Fruit fly (Drosophila melanogaster) whole organism, embryonic: ENCODE data around the gene AP-1mu.

Experiments used
- Blimp-1 ChIP-seq: fragments of 200-800 bp; sonication (Bioruptor generic); optimal IDR thresholded peaks from 3 replicates; lab custom pipeline; 2018; ENCODE audit warnings: missing biosample characterization, missing genetic modification characterization, mild to moderate bottlenecking, moderate library complexity, missing genetic modification reagents
- CG10147 ChIP-seq: fragments of 200-800 bp; sonication (Bioruptor generic); optimal IDR thresholded peaks from 2 replicates; lab custom pipeline; 2019; ENCODE audit warnings: missing biosample characterization, mild to moderate bottlenecking, missing genetic modification characterization, moderate library complexity
- CG10565 ChIP-seq: fragments of 200-800 bp; sonication (Bioruptor generic); optimal IDR thresholded peaks from 3 replicates; lab custom pipeline; 2016; ENCODE audit warnings: missing biosample characterization, mild to moderate bottlenecking, missing genetic modification characterization
- CG12299 ChIP-seq: fragments of 200-800 bp; sonication (Bioruptor generic); optimal IDR thresholded peaks from 2 replicates; lab custom pipeline; 2018; ENCODE audit warnings: missing biosample characterization, mild to moderate bottlenecking, missing genetic modification characterization
- CG14965 ChIP-seq: fragments of 200-800 bp; sonication (Bioruptor generic); optimal IDR thresholded peaks from 2 replicates; lab custom pipeline; 2016; ENCODE audit warnings: missing biosample characterization, missing genetic modification characterization, borderline replicate concordance
- CG17802 ChIP-seq: fragments of 200-800 bp; sonication (Bioruptor generic); optimal IDR thresholded peaks from 2 replicates; lab custom pipeline; 2018; ENCODE audit warnings: missing biosample characterization, mild to moderate bottlenecking, missing genetic modification characterization, moderate library complexity
- CG17912 ChIP-seq: fragments of 200-800 bp; sonication (Bioruptor generic); optimal IDR thresholded peaks from 2 replicates; lab custom pipeline; 2018; ENCODE audit warnings: missing biosample characterization, mild to moderate bottlenecking, missing genetic modification characterization
- CG2116 ChIP-seq: fragments of 200-800 bp; sonication (Bioruptor generic); optimal IDR thresholded peaks from 3 replicates; lab custom pipeline; 2018; ENCODE audit warnings: missing biosample characterization, mild to moderate bottlenecking, missing genetic modification characterization
- CG30403 ChIP-seq: fragments of 200-800 bp; sonication (Bioruptor generic); optimal IDR thresholded peaks from 3 replicates; lab custom pipeline; 2016; ENCODE audit warnings: missing biosample characterization, missing genetic modification characterization
- CG31441 ChIP-seq: fragments of 200-800 bp; sonication (Bioruptor generic); IDR thresholded peaks from 2 replicates; pipeline ENCODE4 v1.3.6; 2022; ENCODE audit warnings: missing biosample characterization, missing genetic modification characterization
- CG4707 ChIP-seq: fragments of 200-800 bp; sonication (Bioruptor generic); optimal IDR thresholded peaks from 2 replicates; lab custom pipeline; 2018; ENCODE audit warnings: missing biosample characterization, mild to moderate bottlenecking, missing genetic modification characterization, moderate library complexity
- CG6683 ChIP-seq: fragments of 200-800 bp; sonication (Bioruptor generic); optimal IDR thresholded peaks from 2 replicates; lab custom pipeline; 2017; ENCODE audit warnings: missing biosample characterization, mild to moderate bottlenecking, missing genetic modification characterization, missing genetic modification reagents
- CG6854 ChIP-seq: fragments of 200-800 bp; sonication (Bioruptor generic); optimal IDR thresholded peaks from 3 replicates; lab custom pipeline; 2017; ENCODE audit warnings: missing biosample characterization, mild to moderate bottlenecking, missing genetic modification characterization
- CG7928 ChIP-seq: fragments of 200-800 bp; sonication (Bioruptor generic); optimal IDR thresholded peaks from 2 replicates; lab custom pipeline; 2017; ENCODE audit warnings: missing biosample characterization, mild to moderate bottlenecking, missing genetic modification characterization
- CG9817 ChIP-seq: fragments of 200-800 bp; sonication (Bioruptor generic); optimal IDR thresholded peaks from 2 replicates; lab custom pipeline; 2018; ENCODE audit warnings: missing biosample characterization, mild to moderate bottlenecking, missing genetic modification characterization, moderate library complexity
- CG9876 ChIP-seq: fragments of 200-800 bp; sonication (Bioruptor generic); optimal IDR thresholded peaks from 2 replicates; lab custom pipeline; 2016; ENCODE audit warnings: missing biosample characterization, missing genetic modification characterization
- D ChIP-seq, 2 experiments: fragments of 200-800 bp in 1 of 2; fragments of >200 bp in 1 of 2; sonication (Bioruptor generic) in 1 of 2; optimal IDR thresholded peaks; 2 replicates in 1 of 2; 3 replicates in 1 of 2; lab custom pipeline; 2017; ENCODE audit warnings: mild to moderate bottlenecking in 1 of 2, missing biosample characterization in 1 of 2, missing genetic modification characterization in 1 of 2, missing genetic modification reagents in 1 of 2
- Deaf1 ChIP-seq: fragments of 200-800 bp; optimal IDR thresholded peaks from 3 replicates; lab custom pipeline; 2019; ENCODE audit warnings: missing biosample characterization, mild to moderate bottlenecking, missing genetic modification characterization, moderate library complexity
- HmgZ ChIP-seq: fragments of 200-800 bp; sonication (Bioruptor generic); optimal IDR thresholded peaks from 2 replicates; lab custom pipeline; 2018; ENCODE audit warnings: missing biosample characterization, mild to moderate bottlenecking, missing genetic modification characterization
- Hsf ChIP-seq: fragments of 200-800 bp; sonication (Bioruptor generic); optimal IDR thresholded peaks from 3 replicates; lab custom pipeline; 2016; ENCODE audit warnings: missing biosample characterization, missing genetic modification characterization
- Jarid2 ChIP-seq: fragments of 200-800 bp; sonication (Bioruptor generic); optimal IDR thresholded peaks from 3 replicates; lab custom pipeline; 2017; ENCODE audit warnings: mild to moderate bottlenecking, missing biosample characterization, missing genetic modification reagents, missing genetic modification characterization
- Med ChIP-seq: fragments of 200-800 bp; sonication (Bioruptor generic); peaks from one replicate; lab custom pipeline; 2016; ENCODE audit warnings: missing biosample characterization, missing genetic modification characterization, mild to moderate bottlenecking, inconsistent platforms, moderate library complexity
- Nf-YB ChIP-seq: fragments of 200-800 bp; sonication (Bioruptor generic); optimal IDR thresholded peaks from 3 replicates; lab custom pipeline; 2019; ENCODE audit warnings: missing biosample characterization, mild to moderate bottlenecking, missing genetic modification characterization, moderate library complexity
- Scr ChIP-seq: fragments of 200-800 bp; sonication (Bioruptor generic); IDR thresholded peaks from 2 replicates; pipeline ENCODE4 v1.3.6; 2022; ENCODE audit warnings: missing biosample characterization, missing genetic modification characterization; ENCODE audit not compliant: partially characterized antibody
- Vsx1 ChIP-seq: fragments of 200-800 bp; sonication (Bioruptor generic); optimal IDR thresholded peaks from 2 replicates; lab custom pipeline; 2017; ENCODE audit warnings: missing biosample characterization, mild to moderate bottlenecking, missing genetic modification characterization, missing genetic modification reagents
- YL-1 ChIP-seq: fragments of 200-800 bp; sonication (Bioruptor generic); optimal IDR thresholded peaks from 3 replicates; lab custom pipeline; 2017; ENCODE audit warnings: missing biosample characterization, mild to moderate bottlenecking, missing genetic modification characterization
- al ChIP-seq: fragments of 200-800 bp; sonication (Bioruptor generic); IDR thresholded peaks from 2 replicates; pipeline ENCODE4 v1.3.6; 2022; ENCODE audit warnings: missing biosample characterization, missing genetic modification characterization
- ap ChIP-seq: fragments of 200-800 bp; sonication (Bioruptor generic); IDR thresholded peaks from 2 replicates; pipeline ENCODE4 v1.3.6; 2022; ENCODE audit warnings: missing biosample characterization, missing genetic modification characterization
- bbx ChIP-seq: fragments of 200-800 bp; sonication (Bioruptor generic); IDR thresholded peaks from 2 replicates; pipeline ENCODE4 v1.3.6; 2022; ENCODE audit warnings: missing biosample characterization, missing genetic modification characterization; ENCODE audit not compliant: partially characterized antibody
- chif ChIP-seq, 2 experiments: fragments of 200-800 bp; sonication (Bioruptor generic); optimal IDR thresholded peaks; 3 replicates each; lab custom pipeline; 2016; ENCODE audit warnings: missing biosample characterization in 2 of 2, missing genetic modification characterization in 2 of 2
- chn ChIP-seq: fragments of 200-800 bp; sonication (Bioruptor generic); optimal IDR thresholded peaks from 2 replicates; lab custom pipeline; 2016; ENCODE audit warnings: missing biosample characterization, missing genetic modification characterization
- gcm2 ChIP-seq: fragments of 200-800 bp; sonication (Bioruptor generic); optimal IDR thresholded peaks from 2 replicates; lab custom pipeline; 2016; ENCODE audit warnings: missing biosample characterization, missing genetic modification characterization
- hbn ChIP-seq: fragments of 200-800 bp; sonication (Bioruptor generic); IDR thresholded peaks from 2 replicates; pipeline ENCODE4 v1.3.6; 2022; ENCODE audit warnings: missing biosample characterization, missing genetic modification characterization; ENCODE audit not compliant: partially characterized antibody
- kah ChIP-seq: fragments of 200-800 bp; sonication (Bioruptor generic); optimal IDR thresholded peaks from 2 replicates; lab custom pipeline; 2018; ENCODE audit warnings: missing biosample characterization, mild to moderate bottlenecking, missing genetic modification characterization
- ken ChIP-seq: fragments of 200-800 bp; sonication (Bioruptor generic); IDR thresholded peaks from 3 replicates; pipeline ENCODE4 v1.3.6; 2022; ENCODE audit warnings: missing biosample characterization, missing genetic modification characterization
- mld ChIP-seq: fragments of 200-800 bp; sonication (Bioruptor generic); IDR thresholded peaks from 3 replicates; pipeline ENCODE4 v1.3.6; 2022; ENCODE audit warnings: missing biosample characterization, missing genetic modification characterization; ENCODE audit not compliant: partially characterized antibody
- pan ChIP-seq, 4 experiments: fragments of >200 bp in 3 of 4; fragments of 200-800 bp in 1 of 4; sonication (Bioruptor generic) in 1 of 4; optimal IDR thresholded peaks in 3 of 4; IDR thresholded peaks in 1 of 4; 2 replicates each; pipeline versions ENCODE4 v1.3.6 to Lab custom; 2017 to 2022; ENCODE audit warnings: missing biosample characterization in 2 of 4, missing genetic modification characterization in 2 of 4, mixed read lengths in 1 of 4
- run ChIP-seq: fragments of 200-800 bp; sonication (Bioruptor generic); optimal IDR thresholded peaks from 3 replicates; lab custom pipeline; 2018; ENCODE audit warnings: missing biosample characterization, mild to moderate bottlenecking, missing genetic modification characterization
- sim ChIP-seq: fragments of 200-800 bp; sonication (Bioruptor generic); IDR thresholded peaks from 2 replicates; pipeline ENCODE4 v1.3.6; 2022; ENCODE audit warnings: missing biosample characterization, missing genetic modification characterization
- sr ChIP-seq: fragments of 200-800 bp; sonication (Bioruptor generic); IDR thresholded peaks from 3 replicates; pipeline ENCODE4 v1.3.6; 2022; ENCODE audit warnings: missing biosample characterization, missing genetic modification characterization
- tap ChIP-seq: fragments of 200-800 bp; optimal IDR thresholded peaks from 3 replicates; lab custom pipeline; 2019; ENCODE audit warnings: missing biosample characterization, mild to moderate bottlenecking, missing genetic modification characterization, moderate library complexity
- tll ChIP-seq, 2 experiments: fragments of 200-800 bp in 1 of 2; fragments of >200 bp in 1 of 2; sonication (Bioruptor generic) in 1 of 2; optimal IDR thresholded peaks; 2 replicates each; lab custom pipeline; 2017 to 2019; ENCODE audit warnings: missing biosample characterization in 2 of 2, missing genetic modification characterization in 2 of 2, mild to moderate bottlenecking in 1 of 2, moderate library complexity in 1 of 2
- tup ChIP-seq: fragments of 200-800 bp; sonication (Bioruptor generic); optimal IDR thresholded peaks from 2 replicates; lab custom pipeline; 2016; ENCODE audit warnings: missing biosample characterization, mild to moderate bottlenecking, missing genetic modification characterization, moderate library complexity
- vnd ChIP-seq: fragments of 200-800 bp; sonication (Bioruptor generic); IDR thresholded peaks from 3 replicates; pipeline ENCODE4 v1.3.6; 2022; ENCODE audit warnings: missing biosample characterization, missing genetic modification characterization; ENCODE audit not compliant: partially characterized antibody
- zen2 ChIP-seq: fragments of 200-800 bp; sonication (Bioruptor generic); IDR thresholded peaks from 3 replicates; pipeline ENCODE4 v1.3.6; 2022; ENCODE audit warnings: missing biosample characterization, missing genetic modification characterization; ENCODE audit not compliant: partially characterized antibody

Gene AP-1mu

DNA sequence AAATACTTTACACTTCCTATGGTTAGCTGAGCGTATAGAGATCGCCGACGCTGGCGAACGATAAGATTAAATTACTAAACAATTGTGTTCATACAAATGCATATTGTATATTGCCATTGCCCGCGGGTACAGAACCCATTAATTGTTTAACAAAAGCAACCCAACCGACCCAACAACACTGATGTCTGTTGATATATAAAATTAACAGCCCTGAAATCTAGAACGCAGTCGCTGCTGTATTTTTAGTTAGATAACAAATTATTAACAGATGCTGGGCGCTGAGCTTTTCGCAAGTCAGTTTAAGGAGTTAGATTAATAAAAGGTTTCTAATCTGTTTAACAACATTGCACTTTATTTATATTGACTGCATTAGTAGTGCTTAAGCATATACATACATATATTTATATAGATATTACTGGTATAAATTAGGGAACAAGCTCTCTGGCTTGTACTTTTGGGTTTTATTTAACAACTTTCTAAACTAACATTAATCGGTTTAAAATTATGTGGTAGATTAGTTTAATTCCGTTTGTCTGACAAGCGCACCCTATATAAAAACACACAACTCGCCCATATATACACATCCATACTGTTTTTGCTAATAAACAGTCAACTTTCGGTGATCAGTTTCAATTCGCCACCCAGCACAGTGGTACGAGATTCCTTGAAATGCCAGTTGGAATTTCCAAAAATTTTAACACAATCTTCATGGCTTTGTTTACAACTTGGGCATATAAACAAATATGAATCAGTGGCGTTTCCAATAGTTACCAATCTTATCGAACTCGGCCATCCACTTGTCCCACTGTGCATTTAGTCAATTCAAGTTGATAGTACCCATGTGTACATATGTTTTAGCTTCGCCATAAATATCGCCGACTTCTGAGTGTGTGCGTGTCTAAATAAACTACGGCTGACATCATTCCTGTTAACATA, 31.1 kb downstream of the AP-1mu start (continued):
- TF ChIP-seq Deaf1 (tag; lab: Kevin White, UChicago): peak; percentile 66
- TF ChIP-seq CG9876 (GFP tag; lab: Kevin White, UChicago): peak; percentile 68
- TF ChIP-seq Scr (GFP tag; lab: Robert Waterston, UW): no peak
- TF ChIP-seq al (GFP tag; lab: Robert Waterston, UW): peak; percentile 92
- TF ChIP-seq sim: no peak
- no peak for TF ChIP-seq Vsx1 (GFP tag; lab: Kevin White, UChicago)
- peak; percentile 83 for TF ChIP-seq Blimp-1 (GFP tag; lab: Kevin White, UChicago)
- TF ChIP-seq bbx (GFP tag; lab: Robert Waterston, UW): no peak; the same call in 1 of the 2 replicates
- TF ChIP-seq run (tag; lab: Kevin White, UChicago): peak; percentile 52
- TF ChIP-seq ken (GFP tag; lab: Robert Waterston, UW): peak; percentile 79; the same call in 2 of the 3 replicates
- no peak for TF ChIP-seq tll (GFP tag; optimal IDR thresholded peaks at IDR 0.05; lab: Kevin White, UChicago)
- 0 out of 3 replicates have a peak, but pooled peaks have one; percentile 23 for TF ChIP-seq vnd
- peak; percentile 84 for TF ChIP-seq CG10147 (GFP tag; lab: Kevin White, UChicago)
- no peak for TF ChIP-seq CG17912 (GFP tag; lab: Kevin White, UChicago)
- peak; percentile 66 for TF ChIP-seq CG12299 (tag; lab: Kevin White, UChicago)
- no peak for TF ChIP-seq hbn (GFP tag; lab: Robert Waterston, UW)
- no peak for TF ChIP-seq D (optimal IDR thresholded peaks at IDR 0.05; lab: Kevin White, UChicago)
- TF ChIP-seq D (GFP tag; optimal IDR thresholded peaks at IDR 0.05; lab: Kevin White, UChicago): peak; percentile 67
- peak; percentile 58 for TF ChIP-seq kah
- TF ChIP-seq CG6683 (GFP tag; lab: Kevin White, UChicago): peak; percentile 86
- TF ChIP-seq HmgZ (tag; lab: Kevin White, UChicago): peak; percentile 90
- TF ChIP-seq CG17802: peak; percentile 64
- peak; percentile 51 for TF ChIP-seq gcm2 (GFP tag; lab: Kevin White, UChicago)
- peak; percentile 90 for TF ChIP-seq CG9817 (tag; lab: Kevin White, UChicago)
- peak; percentile 100 for TF ChIP-seq Med (GFP tag; lab: Kevin White, UChicago)
- TF ChIP-seq CG4707 (GFP tag; lab: Kevin White, UChicago): peak; percentile 28
- peak; percentile 58 for TF ChIP-seq CG10565 (GFP tag; lab: Kevin White, UChicago)
- TF ChIP-seq Jarid2 (GFP tag; lab: Kevin White, UChicago): no peak
- TF ChIP-seq sr: peak; percentile 74; the same call in 1 of the 3 replicates
- peak; percentile 26 for TF ChIP-seq CG14965
- peak; percentile 70 for TF ChIP-seq ap (GFP tag; lab: Robert Waterston, UW)
- TF ChIP-seq CG30403: peak; percentile 85
- TF ChIP-seq Hsf (GFP tag; lab: Kevin White, UChicago): peak; percentile 81
- no peak for TF ChIP-seq pan (optimal IDR thresholded peaks at IDR 0.05; lab: Kevin White, UChicago)
- peak in 1 of 2 experiments; percentile 94 for TF ChIP-seq pan (GFP tag; optimal IDR thresholded peaks at IDR 0.05 in 1 of 2, IDR thresholded peaks at IDR 0.05 in 1 of 2)
- peak; percentile 25 for TF ChIP-seq CG2116
- peak; percentile 24 for TF ChIP-seq Nf-YB
- TF ChIP-seq tap (tag; lab: Kevin White, UChicago): peak; percentile 86
- no peak for TF ChIP-seq CG31441 (GFP tag; lab: Robert Waterston, UW)
- peak; percentile 61 for TF ChIP-seq tup
- peak; percentile 74 for TF ChIP-seq chn
- no peak for TF ChIP-seq YL-1
- TF ChIP-seq CG7928 (GFP tag; lab: Kevin White, UChicago): peak; percentile 75
- TF ChIP-seq chif (GFP tag; optimal IDR thresholded peaks at IDR 0.05; lab: Kevin White, UChicago): peak; percentile 72 to 94
- peak; percentile 89 for TF ChIP-seq CG6854
- no peak for TF ChIP-seq zen2
- TF ChIP-seq mld: no peak
